Worm (Caenorhabditis elegans) whole organism, late embryonic: ENCODE results near the gene F15B9.6.

Experiments
- K09A11.1 ChIP-seq: sonication (generic microtip); optimal IDR thresholded peaks from 2 replicates; lab custom pipeline; 2017; ENCODE audit warnings: antibody characterized with exemption, mild to moderate bottlenecking, missing genetic modification characterization, missing compliant biosample characterization; ENCODE audit not compliant: insufficient read depth
- ahr-1 ChIP-seq: sonication (generic microtip); optimal IDR thresholded peaks from 2 replicates; lab custom pipeline; 2016; ENCODE audit warnings: missing genetic modification characterization, missing compliant biosample characterization
- ama-1 ChIP-seq: fragments of 150-350 bp; optimal IDR thresholded peaks from 2 replicates; lab custom pipeline; 2014
- ceh-18 ChIP-seq: sonication (generic microtip); optimal IDR thresholded peaks from 2 replicates; lab custom pipeline; 2016; ENCODE audit warnings: missing genetic modification characterization, missing compliant biosample characterization
- nhr-11 ChIP-seq: fragments of 150-350 bp; optimal IDR thresholded peaks from 2 replicates; lab custom pipeline; 2014; ENCODE audit warnings: missing biosample characterization, missing genetic modification characterization
- zip-5 ChIP-seq: sonication (generic microtip); optimal IDR thresholded peaks from 2 replicates; lab custom pipeline; 2016; ENCODE audit warnings: missing genetic modification characterization, missing compliant biosample characterization

DNA sequence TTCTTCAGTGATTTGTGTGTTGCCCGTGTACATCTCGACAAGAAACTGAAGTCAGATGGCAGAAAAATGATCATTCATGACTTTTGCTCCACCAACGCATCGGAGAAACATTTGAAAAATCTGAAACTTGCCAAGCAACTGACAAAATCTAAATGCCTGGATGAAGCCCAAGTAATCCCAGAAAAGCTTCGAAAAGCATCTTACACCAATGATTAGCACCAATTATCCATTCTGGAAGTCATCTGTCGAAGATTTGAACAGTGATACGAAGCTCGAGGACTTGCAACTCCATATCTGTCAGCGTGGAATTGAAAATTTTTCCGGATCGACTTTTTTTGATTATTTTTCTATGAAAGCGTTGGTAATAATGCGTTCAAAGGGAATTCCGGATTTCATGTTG lies 49.5 kb downstream of the F15B9.6 start:
- TF ChIP-seq nhr-11 (tag; lab: Kevin White, UChicago) (no peak), ahr-1 (tag; lab: Kevin White, UChicago) (no peak), zip-5 (tag; lab: Kevin White, UChicago) (no peak), K09A11.1 (no peak), ama-1 (lab: Kevin White, UChicago) (no peak), ceh-18 (tag; lab: Kevin White, UChicago) (no peak)
